Worm (Caenorhabditis elegans) whole organism, midembryonic: ENCODE data around the gene dpy-31.

ENCODE experiments used
- T22C8.4 ChIP-seq: fragments of 200-800 bp; sonication (Bioruptor generic); IDR thresholded peaks from 2 replicates; pipeline ENCODE4 v1.3.6; 2022; ENCODE audit warnings: missing genetic modification characterization, missing compliant biosample characterization
- cog-1 ChIP-seq: sonication (generic microtip); optimal IDR thresholded peaks from 2 replicates; lab custom pipeline; 2016; ENCODE audit warnings: missing genetic modification characterization, missing compliant biosample characterization
- flt-1 ChIP-seq: fragments of 200-800 bp; sonication (Bioruptor generic); IDR thresholded peaks from 2 replicates; pipeline ENCODE4 v1.3.6; 2022; ENCODE audit warnings: missing genetic modification characterization, missing compliant biosample characterization
- klf-2 ChIP-seq: fragments of 200-800 bp; sonication (Bioruptor generic); conservative IDR thresholded peaks from 2 replicates; pipeline ENCODE4 v1.3.6; 2022; ENCODE audit warnings: missing genetic modification reagents, missing genetic modification characterization, missing compliant biosample characterization
- med-1 ChIP-seq: sonication (generic microtip); optimal IDR thresholded peaks from 2 replicates; lab custom pipeline; 2017; ENCODE audit warnings: missing genetic modification characterization, mild to moderate bottlenecking, missing compliant biosample characterization, antibody characterized with exemption, missing genetic modification reagents; ENCODE audit not compliant: insufficient read depth
- ref-1 ChIP-seq: fragments of 200-800 bp; sonication (Bioruptor generic); conservative IDR thresholded peaks from 2 replicates; pipeline ENCODE4 v1.3.6; 2022; ENCODE audit warnings: missing genetic modification reagents, missing genetic modification characterization, missing compliant biosample characterization
- tab-1 ChIP-seq: fragments of 200-800 bp; sonication (Bioruptor generic); IDR thresholded peaks from 2 replicates; pipeline ENCODE4 v1.3.6; 2022; ENCODE audit warnings: missing genetic modification characterization, missing compliant biosample characterization
- ztf-23 ChIP-seq: fragments of 200-800 bp; sonication (Bioruptor generic); IDR thresholded peaks from 2 replicates; pipeline ENCODE4 v1.3.6; 2022; ENCODE audit warnings: missing genetic modification reagents, missing genetic modification characterization, missing compliant biosample characterization
- ztf-29 ChIP-seq: fragments of 200-800 bp; sonication (Bioruptor generic); IDR thresholded peaks from 2 replicates; pipeline ENCODE4 v1.3.6; 2022; ENCODE audit warnings: missing genetic modification reagents, missing genetic modification characterization, missing compliant biosample characterization

Gene dpy-31

DNA sequence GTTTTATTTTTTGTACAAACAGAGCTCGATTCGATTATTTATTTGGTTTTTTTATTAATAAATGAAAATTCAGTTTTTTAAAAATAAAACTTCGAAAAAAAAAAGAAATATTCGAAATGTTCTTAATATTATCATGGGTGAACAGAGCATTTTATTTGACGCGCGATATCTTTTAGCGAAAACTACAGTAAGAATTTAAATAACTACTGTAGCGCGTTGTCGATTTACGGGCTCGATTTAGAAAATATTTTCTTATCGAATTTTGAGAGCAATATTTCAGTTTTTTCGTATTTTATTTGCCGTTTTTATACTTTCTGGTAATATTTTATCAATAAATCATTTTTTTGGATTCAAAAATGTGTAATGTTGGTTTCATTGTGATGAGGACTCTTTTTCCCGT is 19.1 kb downstream of the dpy-31 start:
- no peak for TF ChIP-seq ztf-23 (GFP tag; lab: Robert Waterston, UW)
- TF ChIP-seq klf-2 (GFP tag; lab: Robert Waterston, UW) = no peak
- no peak for TF ChIP-seq cog-1

DNA sequence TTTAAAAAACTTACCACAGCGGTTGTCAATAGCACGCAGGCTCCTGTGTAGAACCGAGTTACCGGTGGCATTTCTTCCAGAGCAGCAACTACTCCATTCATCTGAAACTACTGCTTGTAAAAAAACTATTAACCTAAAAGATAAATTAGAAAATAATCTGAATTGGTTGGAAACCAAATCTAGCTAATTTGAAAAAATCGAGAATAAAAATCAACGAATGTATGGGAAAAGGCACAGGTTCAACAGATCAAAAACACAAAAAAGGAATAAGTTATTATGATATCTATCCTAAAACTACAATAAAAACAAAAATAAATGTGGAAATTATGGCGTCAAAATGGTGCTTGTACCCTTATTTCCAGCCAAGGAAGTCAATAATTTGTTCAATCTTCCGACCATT is 21.0 kb downstream of the dpy-31 start, which contains the start of gene der-2:
TSS of gene der-2 (minus strand) at position 101 of the 400 bp plus-strand sequence.
- no peak for TF ChIP-seq flt-1 (GFP tag; lab: Robert Waterston, UW)
- TF ChIP-seq ztf-23 (GFP tag; lab: Robert Waterston, UW) = no peak
- no peak for TF ChIP-seq ref-1 (GFP tag; lab: Robert Waterston, UW)
- no peak for TF ChIP-seq tab-1 (GFP tag; lab: Robert Waterston, UW)
- no peak for TF ChIP-seq med-1 (GFP tag; lab: Kevin White, UChicago)
- no peak for TF ChIP-seq cog-1

DNA sequence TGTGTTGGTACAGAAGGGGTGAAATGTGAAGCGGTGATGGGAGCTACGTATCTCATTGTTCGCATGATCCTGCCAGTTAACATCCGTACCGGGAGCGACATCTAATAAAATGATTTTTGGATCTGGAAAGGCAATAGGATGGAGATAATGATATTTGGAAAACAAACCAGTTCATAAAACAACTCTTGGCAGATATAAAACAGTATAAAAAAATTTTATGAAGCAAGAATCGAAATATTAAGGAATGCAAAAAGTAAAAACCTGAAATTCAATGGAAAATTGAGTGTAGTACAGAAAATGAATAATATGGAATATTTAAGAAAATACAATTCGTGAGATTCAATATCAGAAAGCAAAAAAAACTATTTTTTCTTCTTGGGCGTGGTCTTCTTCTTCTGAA is 24.6 kb downstream of the dpy-31 start, which contains the start of gene hsp-75:
TSS of gene hsp-75 (minus strand) at position 101 of the 400 bp plus-strand sequence.
- TF ChIP-seq med-1 (GFP tag; lab: Kevin White, UChicago) (no peak), ref-1 (GFP tag; lab: Robert Waterston, UW) (no peak), tab-1 (GFP tag; lab: Robert Waterston, UW) (no peak), klf-2 (GFP tag; lab: Robert Waterston, UW) (no peak)

DNA sequence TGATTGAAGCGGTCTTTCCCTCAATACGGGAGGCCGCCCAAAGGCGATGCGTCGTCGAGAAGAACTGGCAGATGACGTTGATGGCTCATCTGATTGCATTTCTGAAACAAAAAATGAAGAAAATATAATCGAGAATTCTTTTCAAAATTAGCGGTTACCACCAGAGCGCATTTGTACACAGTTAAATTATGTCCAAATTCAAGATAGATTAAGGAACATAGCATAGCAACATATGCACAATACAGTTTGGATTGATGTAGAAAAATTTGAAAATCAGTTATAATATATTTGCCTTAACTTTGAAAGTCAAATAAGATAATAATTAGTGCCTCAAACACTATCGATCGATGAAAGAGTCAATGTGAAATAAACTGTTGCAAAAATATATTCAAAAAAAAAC is 27.7 kb downstream of the dpy-31 start, which contains the start of gene R151.8:
TSS of gene R151.8 (minus strand) at position 101 of the 400 bp plus-strand sequence.
- no peak for TF ChIP-seq T22C8.4
- TF ChIP-seq tab-1 (GFP tag; lab: Robert Waterston, UW) = no peak
- no peak for TF ChIP-seq ztf-29 (GFP tag; lab: Robert Waterston, UW)
- TF ChIP-seq ref-1 (GFP tag; lab: Robert Waterston, UW) = no peak
- TF ChIP-seq klf-2 (GFP tag; lab: Robert Waterston, UW) = no peak
- no peak for TF ChIP-seq med-1 (GFP tag; lab: Kevin White, UChicago)
- TF ChIP-seq flt-1 (GFP tag; lab: Robert Waterston, UW) = no peak
- no peak for TF ChIP-seq cog-1
- TF ChIP-seq ztf-23 (GFP tag; lab: Robert Waterston, UW) = no peak

DNA sequence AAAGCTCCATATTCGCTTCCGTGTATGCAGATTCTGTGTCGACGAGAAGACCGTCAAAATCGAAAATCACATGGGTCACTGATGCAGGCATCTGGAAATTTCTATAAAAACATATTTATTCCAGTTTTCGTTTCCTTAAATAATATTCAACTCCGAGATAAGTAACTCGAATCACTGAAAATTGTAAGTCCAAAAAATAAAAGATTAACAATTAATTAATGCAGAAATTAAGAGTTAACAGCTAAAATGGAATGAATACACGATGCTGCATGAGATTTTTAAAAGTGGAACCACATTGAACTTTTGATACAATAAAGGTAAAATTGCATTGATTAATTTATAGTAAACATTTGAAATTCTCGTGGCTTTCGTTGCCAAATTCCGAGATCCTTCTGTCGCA is 28.8 kb downstream of the dpy-31 start, which contains the start of gene R151.10:
TSS of gene R151.10 (minus strand) at position 101 of the 400 bp plus-strand sequence.
- no peak for TF ChIP-seq flt-1 (GFP tag; lab: Robert Waterston, UW)
- TF ChIP-seq med-1 (GFP tag; lab: Kevin White, UChicago) = no peak

DNA sequence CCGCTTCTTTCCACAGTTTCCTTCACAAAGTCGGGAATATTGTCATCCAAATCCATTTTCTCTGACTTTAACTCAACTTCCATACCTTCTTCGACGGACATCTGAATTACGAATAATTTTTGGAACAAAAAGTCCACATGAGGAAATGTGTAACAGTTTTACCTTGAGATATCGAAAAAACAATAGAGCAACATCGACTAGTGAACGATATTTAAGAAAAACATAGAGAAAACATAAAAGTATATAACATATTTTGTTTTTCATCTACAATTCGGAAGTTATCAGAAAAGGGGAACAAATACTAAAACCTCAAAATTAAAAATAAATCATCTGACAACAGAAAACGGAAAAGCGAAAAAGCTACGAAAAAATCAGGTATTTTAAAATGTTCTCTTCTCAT is 30.8 kb downstream of the dpy-31 start, which contains the start of gene adr-2:
TSS of gene adr-2 (minus strand) at position 101 of the 400 bp plus-strand sequence.
- TF ChIP-seq ztf-29 (GFP tag; lab: Robert Waterston, UW) (no peak), ref-1 (GFP tag; lab: Robert Waterston, UW) (no peak), flt-1 (GFP tag; lab: Robert Waterston, UW) (no peak), tab-1 (GFP tag; lab: Robert Waterston, UW) (no peak), T22C8.4 (no peak), ztf-23 (GFP tag; lab: Robert Waterston, UW) (no peak), klf-2 (GFP tag; lab: Robert Waterston, UW) (no peak), med-1 (GFP tag; lab: Kevin White, UChicago) (no peak), cog-1 (no peak)

DNA sequence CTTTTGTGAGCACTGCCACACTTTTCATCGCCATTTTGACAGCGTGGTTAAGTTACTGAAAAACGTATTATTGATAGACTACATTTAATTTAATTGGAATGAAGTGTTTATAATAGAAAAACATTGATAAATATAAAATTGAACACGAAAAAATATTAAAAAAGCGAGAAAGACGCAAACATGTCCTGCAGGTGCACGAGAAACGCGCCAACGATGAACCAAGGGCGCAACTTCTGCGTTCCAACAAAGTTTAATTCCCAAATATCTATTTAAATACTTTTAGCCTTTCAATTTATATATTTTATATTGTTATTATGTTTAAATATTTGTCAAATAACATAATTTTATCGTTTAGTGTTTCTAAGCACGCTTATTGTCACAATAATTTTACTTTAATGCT is 32.1 kb downstream of the dpy-31 start, which contains the start of gene ndus-8:
TSS of gene ndus-8 (minus strand) at position 55 of the 400 bp plus-strand sequence.
- TF ChIP-seq T22C8.4 (no peak), ref-1 (GFP tag; lab: Robert Waterston, UW) (no peak), med-1 (GFP tag; lab: Kevin White, UChicago) (no peak), cog-1 (peak; percentile 21)

DNA sequence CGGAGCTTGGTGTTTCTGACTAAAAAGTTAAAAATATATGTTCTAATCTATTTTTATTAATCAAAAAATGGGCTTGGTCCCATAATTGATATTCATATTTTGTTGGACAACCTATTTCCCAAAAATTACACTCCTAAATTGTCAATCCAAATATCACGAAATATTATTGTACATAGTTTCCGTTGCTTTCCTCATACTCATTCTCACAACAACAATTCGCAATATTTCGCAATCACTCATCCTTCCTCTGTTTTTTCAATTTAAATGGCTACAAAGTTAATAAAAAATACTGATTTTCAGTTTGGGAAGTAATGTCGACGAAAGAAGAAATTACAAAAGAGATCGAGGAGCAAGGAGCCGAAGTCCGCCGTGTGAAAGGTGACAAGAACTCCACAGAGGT is 36.7 kb downstream of the dpy-31 start, which contains the start of gene pars-1:
TSS of gene pars-1 (plus strand) at position 301 of the 400 bp plus-strand sequence.
- TF ChIP-seq ztf-23 (GFP tag; lab: Robert Waterston, UW) (no peak), tab-1 (GFP tag; lab: Robert Waterston, UW) (no peak), cog-1 (no peak), med-1 (GFP tag; lab: Kevin White, UChicago) (no peak), T22C8.4 (no peak)

DNA sequence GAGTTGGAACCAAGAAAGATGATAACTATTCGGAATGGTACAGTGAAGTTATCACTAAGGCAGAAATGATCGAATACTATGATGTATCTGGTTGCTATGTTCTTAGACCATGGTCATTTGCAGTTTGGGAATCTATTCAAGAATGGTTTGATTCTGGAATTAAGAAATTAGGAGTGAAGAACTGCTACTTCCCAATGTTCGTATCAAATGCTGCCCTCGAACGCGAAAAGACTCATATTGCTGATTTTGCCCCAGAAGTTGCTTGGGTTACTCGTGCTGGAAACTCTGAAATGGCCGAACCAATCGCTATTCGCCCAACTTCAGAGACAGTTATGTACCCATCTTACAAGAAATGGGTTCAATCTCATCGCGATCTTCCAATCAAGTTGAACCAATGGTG is 37.4 kb downstream of the dpy-31 start:
- no peak for TF ChIP-seq tab-1 (GFP tag; lab: Robert Waterston, UW)
- no peak for TF ChIP-seq flt-1 (GFP tag; lab: Robert Waterston, UW)
- TF ChIP-seq T22C8.4 = no peak
- no peak for TF ChIP-seq cog-1
- TF ChIP-seq ztf-29 (GFP tag; lab: Robert Waterston, UW) = no peak
- TF ChIP-seq ref-1 (GFP tag; lab: Robert Waterston, UW) = no peak
- TF ChIP-seq klf-2 (GFP tag; lab: Robert Waterston, UW) = no peak
- TF ChIP-seq ztf-23 (GFP tag; lab: Robert Waterston, UW) = no peak
- TF ChIP-seq med-1 (GFP tag; lab: Kevin White, UChicago) = no peak

DNA sequence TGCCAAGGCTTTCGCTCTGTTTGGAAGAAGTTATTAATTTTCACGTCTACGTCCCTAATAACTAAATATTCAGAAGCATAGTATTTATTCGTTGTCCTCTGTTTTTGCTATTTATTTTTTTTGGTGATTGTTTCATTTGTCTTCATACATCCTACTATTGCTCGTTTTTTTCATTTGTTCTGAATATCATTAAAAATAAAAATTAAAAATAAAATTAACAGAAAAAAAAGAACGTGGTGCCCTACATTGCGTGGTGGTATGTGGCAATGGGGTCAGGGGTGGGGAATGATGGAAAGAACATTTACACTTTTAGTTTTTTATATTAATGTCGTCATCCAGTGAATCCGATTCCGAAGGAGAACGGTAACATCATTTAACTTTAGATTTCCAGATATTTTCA is 39.1 kb downstream of the dpy-31 start, which contains the start of gene ztf-31:
TSS of gene ztf-31 (plus strand) at position 301 of the 400 bp plus-strand sequence.
- TF ChIP-seq T22C8.4 = no peak
- TF ChIP-seq med-1 (GFP tag; lab: Kevin White, UChicago) = no peak
- TF ChIP-seq ztf-29 (GFP tag; lab: Robert Waterston, UW) = no peak
- TF ChIP-seq ref-1 (GFP tag; lab: Robert Waterston, UW) = no peak
- TF ChIP-seq cog-1 = no peak
- TF ChIP-seq klf-2 (GFP tag; lab: Robert Waterston, UW) = no peak
- no peak for TF ChIP-seq ztf-23 (GFP tag; lab: Robert Waterston, UW)
